Worm (Caenorhabditis elegans) whole organism, L2 larva: ENCODE data around the gene F28E10.1.

Experiments
- C34F6.9 ChIP-seq: fragments of 150-350 bp; optimal IDR thresholded peaks from 2 replicates; lab custom pipeline; 2014; ENCODE audit warnings: missing biosample characterization, missing genetic modification characterization
- F13H6.1 ChIP-seq: sonication (generic microtip); optimal IDR thresholded peaks from 2 replicates; lab custom pipeline; 2016; ENCODE audit warnings: missing genetic modification characterization, missing compliant biosample characterization
- R02D3.7 ChIP-seq: fragments of 150-350 bp; optimal IDR thresholded peaks from 2 replicates; lab custom pipeline; 2014; ENCODE audit warnings: missing biosample characterization, missing genetic modification characterization
- Y55F3AM.14 ChIP-seq: fragments of 200-800 bp; sonication (Bioruptor generic); optimal IDR thresholded peaks from 2 replicates; lab custom pipeline; 2018; ENCODE audit warnings: mild to moderate bottlenecking, missing genetic modification characterization, missing compliant biosample characterization
- ZK546.5 ChIP-seq: sonication (generic microtip); optimal IDR thresholded peaks from 2 replicates; lab custom pipeline; 2017; ENCODE audit warnings: missing biosample characterization, missing genetic modification characterization
- aly-2 ChIP-seq: fragments of 150-350 bp; optimal IDR thresholded peaks from 2 replicates; lab custom pipeline; 2014; ENCODE audit warnings: missing biosample characterization, missing genetic modification characterization
- ama-1 ChIP-seq: fragments of 150-350 bp; optimal IDR thresholded peaks from 2 replicates; lab custom pipeline; 2018; ENCODE audit warnings: inconsistent platforms
- blmp-1 ChIP-seq: sonication (generic microtip); optimal IDR thresholded peaks from 2 replicates; lab custom pipeline; 2017; ENCODE audit warnings: missing genetic modification characterization, mild to moderate bottlenecking, missing compliant biosample characterization, antibody characterized with exemption, moderate library complexity; ENCODE audit not compliant: insufficient read depth
- ceh-16 ChIP-seq: fragments of 150-350 bp; optimal IDR thresholded peaks from 2 replicates; lab custom pipeline; 2014; ENCODE audit warnings: missing biosample characterization, missing genetic modification characterization
- ceh-82 ChIP-seq: fragments of 150-350 bp; optimal IDR thresholded peaks from 2 replicates; lab custom pipeline; 2014; ENCODE audit warnings: missing biosample characterization, missing genetic modification characterization
- crh-2 ChIP-seq: sonication (generic microtip); optimal IDR thresholded peaks from 2 replicates; lab custom pipeline; 2017; ENCODE audit warnings: missing biosample characterization, missing genetic modification characterization
- egl-27 ChIP-seq: sonication (generic microtip); optimal IDR thresholded peaks from 3 replicates; lab custom pipeline; 2017; ENCODE audit warnings: missing biosample characterization, missing genetic modification reagents, missing genetic modification characterization
- elt-1 ChIP-seq: fragments of 150-350 bp; optimal IDR thresholded peaks from 2 replicates; lab custom pipeline; 2014; ENCODE audit warnings: missing biosample characterization, missing genetic modification characterization
- elt-3 ChIP-seq: sonication (generic microtip); optimal IDR thresholded peaks from 2 replicates; lab custom pipeline; 2017; ENCODE audit warnings: missing biosample characterization, missing genetic modification characterization
- fos-1 ChIP-seq: fragments of 150-350 bp; optimal IDR thresholded peaks from 2 replicates; lab custom pipeline; 2014; ENCODE audit warnings: missing biosample characterization, missing genetic modification characterization
- gmeb-1 ChIP-seq: fragments of 150-350 bp; optimal IDR thresholded peaks from 2 replicates; lab custom pipeline; 2014; ENCODE audit warnings: missing biosample characterization, missing genetic modification characterization
- lin-11 ChIP-seq: fragments of 150-350 bp; sonication (generic microtip); optimal IDR thresholded peaks from 2 replicates; lab custom pipeline; 2014; ENCODE audit warnings: missing biosample characterization, missing genetic modification characterization, inconsistent platforms, mixed read lengths
- lin-39 ChIP-seq: fragments of 150-350 bp; optimal IDR thresholded peaks from 2 replicates; lab custom pipeline; 2014; ENCODE audit warnings: missing biosample characterization, missing genetic modification reagents, missing genetic modification characterization
- lsy-2 ChIP-seq, 2 experiments: fragments of 150-350 bp in 1 of 2; sonication (generic microtip) in 1 of 2; optimal IDR thresholded peaks; 2 replicates each; lab custom pipeline; 2014 to 2017; ENCODE audit warnings: missing biosample characterization in 2 of 2, missing genetic modification characterization in 2 of 2
- mbf-1 ChIP-seq: sonication (generic microtip); optimal IDR thresholded peaks from 2 replicates; lab custom pipeline; 2017; ENCODE audit warnings: missing biosample characterization, missing genetic modification characterization
- mdl-1 ChIP-seq, 2 experiments: fragments of 150-350 bp in 1 of 2; sonication (generic microtip) in 1 of 2; optimal IDR thresholded peaks; 2 replicates each; lab custom pipeline; 2017; ENCODE audit warnings: missing biosample characterization in 2 of 2, missing genetic modification characterization in 2 of 2
- nhr-10 ChIP-seq: sonication (generic microtip); optimal IDR thresholded peaks from 2 replicates; lab custom pipeline; 2017; ENCODE audit warnings: missing biosample characterization, missing genetic modification characterization
- nhr-11 ChIP-seq: fragments of 150-350 bp; optimal IDR thresholded peaks from 2 replicates; lab custom pipeline; 2014; ENCODE audit warnings: missing biosample characterization, missing genetic modification characterization
- nhr-12 ChIP-seq: fragments of 150-350 bp; optimal IDR thresholded peaks from 2 replicates; lab custom pipeline; 2014; ENCODE audit warnings: missing biosample characterization, missing genetic modification characterization
- nhr-21 ChIP-seq: fragments of 150-350 bp; optimal IDR thresholded peaks from 2 replicates; lab custom pipeline; 2014; ENCODE audit warnings: missing biosample characterization, missing genetic modification characterization
- nhr-237 ChIP-seq: fragments of 150-350 bp; optimal IDR thresholded peaks from 2 replicates; lab custom pipeline; 2014; ENCODE audit warnings: missing biosample characterization, missing genetic modification characterization
- nhr-25 ChIP-seq: fragments of 150-350 bp; sonication (generic microtip); optimal IDR thresholded peaks from 3 replicates; lab custom pipeline; 2014; ENCODE audit warnings: missing biosample characterization, missing genetic modification characterization
- nhr-6 ChIP-seq: fragments of 150-350 bp; optimal IDR thresholded peaks from 2 replicates; lab custom pipeline; 2014; ENCODE audit warnings: missing biosample characterization, missing genetic modification characterization
- peb-1 ChIP-seq: fragments of 150-350 bp; optimal IDR thresholded peaks from 2 replicates; lab custom pipeline; 2014; ENCODE audit warnings: missing biosample characterization, missing genetic modification characterization
- sem-4 ChIP-seq: fragments of 150-350 bp; optimal IDR thresholded peaks from 2 replicates; lab custom pipeline; 2014; ENCODE audit warnings: missing biosample characterization, missing genetic modification reagents, missing genetic modification characterization
- skn-1 ChIP-seq: sonication (generic microtip); optimal IDR thresholded peaks from 2 replicates; lab custom pipeline; 2017; ENCODE audit warnings: missing biosample characterization, missing genetic modification characterization
- sma-3 ChIP-seq: sonication (generic microtip); optimal IDR thresholded peaks from 2 replicates; lab custom pipeline; 2016; ENCODE audit warnings: missing genetic modification reagents, missing genetic modification characterization, missing compliant biosample characterization
- sma-9 ChIP-seq, 2 experiments: fragments of 150-350 bp in 1 of 2; sonication (generic microtip) in 1 of 2; optimal IDR thresholded peaks; 2 replicates each; lab custom pipeline; 2014 to 2016; ENCODE audit warnings: missing genetic modification characterization in 2 of 2, mild to moderate bottlenecking in 1 of 2, missing biosample characterization in 1 of 2, missing compliant biosample characterization in 1 of 2, missing genetic modification reagents in 1 of 2, moderate library complexity in 1 of 2
- snpc-4 ChIP-seq: fragments of 150-350 bp; optimal IDR thresholded peaks from 2 replicates; lab custom pipeline; 2014; ENCODE audit warnings: missing biosample characterization, missing genetic modification characterization
- unc-39 ChIP-seq: fragments of 150-350 bp; optimal IDR thresholded peaks from 2 replicates; lab custom pipeline; 2014; ENCODE audit warnings: missing biosample characterization, missing genetic modification characterization
- unc-55 ChIP-seq: fragments of 150-350 bp; sonication (generic microtip); optimal IDR thresholded peaks from 3 replicates; lab custom pipeline; 2014; ENCODE audit warnings: missing biosample characterization, missing genetic modification reagents, missing genetic modification characterization
- unc-62 ChIP-seq: fragments of 150-350 bp; optimal IDR thresholded peaks from 2 replicates; lab custom pipeline; 2014; ENCODE audit warnings: missing biosample characterization, missing genetic modification reagents, missing genetic modification characterization
- ztf-11 ChIP-seq: sonication (generic microtip); optimal IDR thresholded peaks from 2 replicates; lab custom pipeline; 2017; ENCODE audit warnings: missing biosample characterization, missing genetic modification characterization
- ztf-4 ChIP-seq: fragments of 150-350 bp; optimal IDR thresholded peaks from 2 replicates; lab custom pipeline; 2014; ENCODE audit warnings: missing biosample characterization, missing genetic modification characterization

The F28E10.1 gene

DNA sequence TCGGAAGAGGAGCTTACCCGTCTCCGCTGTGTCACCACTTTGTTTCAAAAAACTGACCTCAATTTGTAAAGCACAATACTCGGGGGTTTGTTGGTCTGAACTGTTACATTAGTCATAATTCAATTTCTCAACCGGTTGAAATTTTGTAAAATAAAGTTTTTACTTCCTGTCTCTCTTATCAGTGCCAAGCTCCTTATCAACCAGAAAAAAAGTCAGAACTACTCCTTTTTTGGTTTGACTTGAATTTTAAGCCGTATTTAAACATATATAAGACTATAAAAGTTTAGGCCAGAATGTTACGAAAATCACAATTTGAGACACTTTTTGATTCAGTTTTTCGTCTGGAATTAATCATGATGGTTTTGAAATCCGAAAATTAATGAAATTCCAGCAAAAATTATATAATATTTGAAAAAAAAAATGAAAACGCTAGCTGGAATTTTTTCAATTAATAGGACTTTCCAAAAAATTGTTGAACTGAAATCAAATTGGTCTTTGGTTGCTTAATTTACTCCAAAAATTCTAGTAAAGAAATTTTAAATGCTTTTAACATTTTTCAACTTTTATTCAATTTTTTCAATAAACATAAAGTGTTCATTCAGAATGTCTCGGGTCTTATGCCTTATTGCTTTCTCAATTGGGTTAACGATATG is 30.8 kb downstream of the F28E10.1 start, which contains the start of gene F19C7.2:
Gene F19C7.2, plus strand, starts transcription at position 603 of the 653 bp plus-strand sequence.
- TF ChIP-seq ztf-4 (tag; lab: Kevin White, UChicago) (no peak), fos-1 (tag; lab: Kevin White, UChicago) (peak; percentile 27), sma-9 (GFP tag; optimal IDR thresholded peaks at IDR 0.05; lab: Kevin White, UChicago) (no peak), sma-9 (tag; optimal IDR thresholded peaks at IDR 0.05; lab: Kevin White, UChicago) (no peak), elt-1 (tag; lab: Kevin White, UChicago) (no peak), nhr-25 (tag; lab: Kevin White, UChicago) (no peak)
- TF ChIP-seq, all 48 proteins: peak for 1

DNA sequence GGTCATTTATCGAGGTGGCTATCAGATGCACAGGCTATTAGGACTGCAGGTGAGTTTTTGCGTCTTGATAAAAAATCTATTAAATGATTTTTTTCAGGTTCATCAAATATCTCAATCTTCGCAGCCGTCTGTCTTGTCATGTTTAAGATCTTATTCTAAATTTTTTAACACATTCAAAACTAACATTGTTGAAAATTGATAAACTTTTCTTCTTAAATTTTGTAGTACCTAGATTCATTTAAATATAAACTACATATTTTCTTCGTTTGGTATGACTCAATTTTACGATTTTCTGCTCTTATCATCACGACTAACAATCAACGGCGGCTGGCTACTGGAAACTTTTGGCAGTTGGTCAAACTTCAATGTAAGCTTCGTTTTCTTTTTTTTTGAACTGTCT is 33.9 kb downstream of the F28E10.1 start, which contains the start of gene F19C7.4:
Gene F19C7.4, plus strand, starts transcription at position 301 of the 400 bp plus-strand sequence.
- TF ChIP-seq sma-3 (GFP tag; lab: Kevin White, UChicago) (no peak), fos-1 (tag; lab: Kevin White, UChicago) (peak; percentile 26)
- TF ChIP-seq, all 48 proteins: peak for 1

DNA sequence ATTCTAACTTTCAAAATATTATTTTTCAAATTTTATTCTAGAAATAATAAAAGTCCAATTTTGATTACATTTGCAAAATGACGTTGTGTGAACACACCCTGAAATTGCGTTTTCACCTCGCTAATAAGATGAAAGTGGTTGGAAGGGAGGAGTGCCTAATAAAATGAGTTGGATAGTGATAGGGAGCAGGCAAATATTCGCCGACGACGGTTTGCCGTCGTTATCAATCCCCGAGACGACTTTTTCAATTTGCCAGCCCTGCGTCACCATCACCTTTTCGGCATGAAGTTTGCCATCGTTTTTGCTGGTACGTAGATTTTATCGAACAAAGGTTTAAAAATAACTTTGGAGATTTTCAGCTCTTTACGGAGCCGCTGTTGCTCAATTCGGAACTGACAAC is 37.0 kb downstream of the F28E10.1 start, which contains the start of gene nspg-10:
Gene nspg-10, plus strand, starts transcription at position 179 of the 400 bp plus-strand sequence.
- no peak for TF ChIP-seq R02D3.7
- TF ChIP-seq ama-1: no peak
- no peak for TF ChIP-seq mdl-1 (tag; optimal IDR thresholded peaks at IDR 0.05; lab: Kevin White, UChicago)
- peak; percentile 37 for TF ChIP-seq crh-2 (tag; lab: Kevin White, UChicago)
- peak; percentile 85 for TF ChIP-seq fos-1 (tag; lab: Kevin White, UChicago)
- TF ChIP-seq lsy-2 (tag; optimal IDR thresholded peaks at IDR 0.05; lab: Kevin White, UChicago): no peak
- TF ChIP-seq peb-1: no peak
- TF ChIP-seq, all 48 proteins: peak for 2

- TF ChIP-seq nhr-11 (no peak), ceh-16 (tag; lab: Kevin White, UChicago) (no peak), sem-4 (tag; lab: Kevin White, UChicago) (no peak), ztf-4 (tag; lab: Kevin White, UChicago) (no peak), blmp-1 (tag; lab: Kevin White, UChicago) (no peak), ztf-11 (tag; lab: Kevin White, UChicago) (no peak), nhr-6 (tag; lab: Kevin White, UChicago) (no peak), unc-55 (GFP tag; lab: Kevin White, UChicago) (no peak), elt-3 (tag; lab: Kevin White, UChicago) (no peak), lsy-2 (tag; optimal IDR thresholded peaks at IDR 0.05; lab: Kevin White, UChicago) (no peak), nhr-237 (no peak), crh-2 (tag; lab: Kevin White, UChicago) (no peak), sma-3 (GFP tag; lab: Kevin White, UChicago) (no peak), unc-62 (no peak), nhr-21 (no peak), R02D3.7 (no peak), mbf-1 (tag; lab: Kevin White, UChicago) (no peak), mdl-1 (tag; optimal IDR thresholded peaks at IDR 0.05; lab: Kevin White, UChicago) (no peak), nhr-10 (tag; lab: Kevin White, UChicago) (no peak)
Observed at ce11 chrIV:4608661-4609060, 40.0 kb downstream of the F28E10.1 start.

DNA sequence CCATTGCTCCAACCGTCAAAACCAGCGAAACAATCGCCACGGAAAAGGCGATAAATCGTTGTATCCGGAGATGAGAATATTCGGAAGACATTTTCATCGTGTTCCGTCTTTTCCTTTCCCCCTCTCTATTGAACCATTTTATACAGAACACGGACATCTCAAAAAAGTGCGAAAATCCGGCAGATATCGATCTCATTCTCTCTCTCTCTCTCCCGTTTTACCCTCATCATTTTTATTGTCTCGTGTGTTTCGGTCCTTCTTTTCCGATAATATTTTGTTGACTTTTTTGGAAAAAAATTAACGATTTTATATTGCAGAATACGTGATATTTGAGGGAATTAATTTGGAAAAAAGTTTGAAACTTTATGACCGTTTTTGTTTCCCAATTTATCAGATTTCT is 40.9 kb downstream of the F28E10.1 start, which contains the start of gene col-110:
Gene col-110, minus strand, starts transcription at position 101 of the 400 bp plus-strand sequence.
- no peak for TF ChIP-seq blmp-1 (tag; lab: Kevin White, UChicago)
- no peak for TF ChIP-seq crh-2 (tag; lab: Kevin White, UChicago)
- TF ChIP-seq lin-11 (tag; lab: Kevin White, UChicago): no peak
- no peak for TF ChIP-seq nhr-25 (tag; lab: Kevin White, UChicago)
- no peak for TF ChIP-seq nhr-11
- TF ChIP-seq unc-39 (tag; lab: Kevin White, UChicago): no peak
- TF ChIP-seq nhr-6 (tag; lab: Kevin White, UChicago): no peak
- TF ChIP-seq skn-1 (tag; lab: Kevin White, UChicago): no peak
- TF ChIP-seq unc-62: no peak

DNA sequence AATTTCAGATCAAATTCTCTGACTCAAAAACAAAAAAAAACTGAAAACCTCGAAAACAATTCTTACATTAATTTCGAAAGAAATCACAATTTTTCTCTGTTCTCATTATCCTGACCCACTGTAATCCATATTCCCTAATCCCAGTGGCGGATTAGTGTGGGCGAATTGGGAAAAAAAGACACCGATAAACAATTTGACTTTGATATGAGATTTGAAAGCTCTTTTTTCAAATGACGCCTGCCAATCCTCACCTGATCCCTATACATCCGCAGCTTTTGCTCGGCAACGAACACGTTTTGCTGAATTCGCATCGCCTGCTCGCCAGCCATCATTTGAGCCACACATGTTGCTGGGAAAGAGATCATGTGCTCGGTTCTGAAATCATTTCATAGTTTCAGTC is 43.1 kb downstream of the F28E10.1 start:
- TF ChIP-seq sma-9 (GFP tag; optimal IDR thresholded peaks at IDR 0.05; lab: Kevin White, UChicago) (no peak), sma-9 (tag; optimal IDR thresholded peaks at IDR 0.05; lab: Kevin White, UChicago) (no peak), ceh-82 (tag; lab: Kevin White, UChicago) (no peak), gmeb-1 (tag; lab: Kevin White, UChicago) (no peak), nhr-10 (tag; lab: Kevin White, UChicago) (no peak), sma-3 (GFP tag; lab: Kevin White, UChicago) (no peak), crh-2 (tag; lab: Kevin White, UChicago) (no peak), nhr-25 (tag; lab: Kevin White, UChicago) (no peak), nhr-11 (no peak), C34F6.9 (tag; lab: Kevin White, UChicago) (no peak), aly-2 (no peak), sem-4 (tag; lab: Kevin White, UChicago) (no peak), nhr-12 (tag; lab: Kevin White, UChicago) (no peak), lin-39 (no peak), unc-39 (tag; lab: Kevin White, UChicago) (no peak), snpc-4 (tag; lab: Kevin White, UChicago) (no peak), mbf-1 (tag; lab: Kevin White, UChicago) (no peak), ZK546.5 (tag; lab: Kevin White, UChicago) (no peak), egl-27 (tag; lab: Kevin White, UChicago) (no peak), F13H6.1 (tag; lab: Kevin White, UChicago) (no peak), Y55F3AM.14 (GFP tag; lab: Kevin White, UChicago) (no peak)
